Fruit fly (Drosophila melanogaster) ovary, adult (tissue): ENCODE measurements around the gene CG1537.

Experiments
- CG17801 ChIP-seq: fragments of 200-800 bp; optimal IDR thresholded peaks from 2 replicates; lab custom pipeline; 2019; ENCODE audit warnings: missing biosample characterization, mild to moderate bottlenecking, missing genetic modification characterization, moderate library complexity; ENCODE audit not compliant: partially characterized antibody

CG1537 gene

dm6 chrX:11059519-11059918 lies 3.5 kb downstream of the CG1537 start, which contains the start of gene CG1545:
Gene CG1545, minus strand, starts transcription at chrX:11059619.
- TF ChIP-seq CG17801 (GFP tag; lab: Kevin White, UChicago) = no peak

- no peak for TF ChIP-seq CG17801 (GFP tag; lab: Kevin White, UChicago)
Observed at dm6 chrX:11053456-11053855, 9.5 kb downstream of the CG1537 start, which contains the start of gene CG1552. Gene CG1552, minus strand, starts transcription at chrX:11053556.

- no peak for TF ChIP-seq CG17801 (GFP tag; lab: Kevin White, UChicago)
Observed at dm6 chrX:11044456-11044855, 18.5 kb downstream of the CG1537 start, which contains the start of gene SmydA-4. Gene SmydA-4, plus strand, starts transcription at chrX:11044756.

- no peak for TF ChIP-seq CG17801 (GFP tag; lab: Kevin White, UChicago)
Observed at dm6 chrX:11039788-11040187, 23.2 kb downstream of the CG1537 start, which contains the start of gene vex. Gene vex, minus strand, starts transcription at chrX:11039901.
